Worm (Caenorhabditis elegans): Measurements from ENCODE around the gene cpz-2.

The cpz-2 gene

DNA sequence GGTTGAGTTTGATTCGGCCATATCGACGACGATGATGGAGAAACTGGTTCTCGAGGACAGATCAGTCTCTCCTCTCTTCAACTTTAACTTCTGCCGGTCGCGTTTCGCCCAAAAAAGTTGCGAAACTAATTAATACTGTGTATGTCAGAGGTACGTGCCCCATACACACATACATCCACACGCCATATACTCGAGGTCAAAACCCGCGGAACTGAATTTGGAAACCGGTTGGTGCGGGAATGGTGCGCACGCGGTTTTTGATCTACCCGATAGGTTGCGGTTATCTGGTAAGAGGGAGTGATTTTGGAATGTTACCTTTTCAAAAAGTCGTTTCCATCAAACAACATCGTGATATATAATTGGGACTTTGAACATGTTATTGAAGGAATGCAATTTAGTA, 811 bp upstream of the cpz-2 start, which contains the start of gene ifbp-1:
Gene ifbp-1, minus strand, starts transcription at position 85 of the 400 bp plus-strand sequence.
- TF ChIP-seq daf-8 (GFP tag; IDR thresholded peaks at IDR 0.05), result no peak
- peak; percentile 67 for TF ChIP-seq hlh-11 (tag; optimal IDR thresholded peaks at IDR 0.05)
- no peak for TF ChIP-seq ces-1 (GFP tag; optimal IDR thresholded peaks at IDR 0.05)
- peak; percentile 29 for TF ChIP-seq aha-1 (tag)
- 0 out of 2 replicates have a peak, but pooled peaks have one; percentile 10 for TF ChIP-seq madf-9 (GFP tag; conservative IDR thresholded peaks at IDR 0.05)
- TF ChIP-seq mdl-1 (tag; optimal IDR thresholded peaks at IDR 0.05), result peak in 1 of 2 experiments; percentile 76
- peak; percentile 43 for TF ChIP-seq dve-1 (tag; optimal IDR thresholded peaks at IDR 0.05; ENCODE audit: insufficient read depth)
- peak; percentile 22 to 34 for TF ChIP-seq lsy-2 (tag; optimal IDR thresholded peaks at IDR 0.05)
- TF ChIP-seq ztf-7 (tag; optimal IDR thresholded peaks at IDR 0.05), result no peak
- TF ChIP-seq nhr-10 (tag; optimal IDR thresholded peaks at IDR 0.05), result peak; percentile 14
- TF ChIP-seq set-16 (GFP tag; IDR thresholded peaks at IDR 0.05), result 0 out of 2 replicates have a peak, but pooled peaks have one; percentile 6
- peak; percentile 73 for TF ChIP-seq cey-2 (tag; optimal IDR thresholded peaks at IDR 0.05; ENCODE audit: borderline replicate concordance, insufficient read depth)
- TF ChIP-seq mxl-3 (GFP tag; optimal IDR thresholded peaks at IDR 0.05), result peak; percentile 85
- peak; percentile 85 for TF ChIP-seq nhr-28 (tag; optimal IDR thresholded peaks at IDR 0.05)
- peak; percentile 79 for TF ChIP-seq nhr-25 (tag; optimal IDR thresholded peaks at IDR 0.05; ENCODE audit: borderline replicate concordance, insufficient read depth)
- TF ChIP-seq hlh-30 (tag; optimal IDR thresholded peaks at IDR 0.05; ENCODE audit: insufficient read depth), result peak; percentile 74
- peak; percentile 24; the same call in 1 of the 2 replicates for TF ChIP-seq dmd-6 (GFP tag; IDR thresholded peaks at IDR 0.05)
- peak; percentile 64 for TF ChIP-seq mep-1 (tag; optimal IDR thresholded peaks at IDR 0.05)
- TF ChIP-seq zip-11 (GFP tag; IDR thresholded peaks at IDR 0.05), result no peak

DNA sequence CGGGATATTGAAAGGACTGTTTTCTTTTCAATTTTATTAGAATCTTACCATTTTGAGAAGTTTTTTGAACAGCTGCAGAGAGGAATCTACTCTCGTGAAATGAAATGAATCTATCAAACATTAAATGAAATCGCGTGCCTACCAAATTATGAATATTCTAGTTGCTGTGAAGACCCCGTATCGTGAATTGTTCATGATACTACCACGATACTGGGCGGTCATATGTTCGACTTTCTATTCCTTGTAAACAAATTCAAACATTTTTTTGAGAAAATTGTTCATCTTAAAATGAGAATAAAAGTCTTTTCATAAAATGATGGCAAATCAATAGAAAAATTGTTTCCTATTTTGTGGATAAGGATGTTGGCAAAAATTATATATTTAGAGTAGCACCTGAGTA, 4.8 kb downstream of the cpz-2 start, which contains the start of gene gcy-34:
Gene gcy-34, minus strand, starts transcription at position 101 of the 400 bp plus-strand sequence.
- TF ChIP-seq ceh-28 (tag; optimal IDR thresholded peaks at IDR 0.05) (no peak), zfp-2 (tag; optimal IDR thresholded peaks at IDR 0.05) (no peak), lin-38 (GFP tag; IDR thresholded peaks at IDR 0.05) (no peak), arid-1 (GFP tag; conservative IDR thresholded peaks at IDR 0.05) (no peak), lin-15B (tag; optimal IDR thresholded peaks at IDR 0.05) (no peak), daf-16 (GFP tag; optimal IDR thresholded peaks at IDR 0.05) (no peak), daf-16 (tag; optimal IDR thresholded peaks at IDR 0.05) (no peak), daf-8 (GFP tag; IDR thresholded peaks at IDR 0.05) (no peak), tra-1 (GFP tag; IDR thresholded peaks at IDR 0.05) (no peak), fos-1 (tag; optimal IDR thresholded peaks at IDR 0.05) (no peak), ztf-7 (tag; optimal IDR thresholded peaks at IDR 0.05) (no peak), sdz-12 (GFP tag; optimal IDR thresholded peaks at IDR 0.05) (no peak), tag-97 (GFP tag; IDR thresholded peaks at IDR 0.05) (no peak), zip-2 (tag; optimal IDR thresholded peaks at IDR 0.05) (no peak)

DNA sequence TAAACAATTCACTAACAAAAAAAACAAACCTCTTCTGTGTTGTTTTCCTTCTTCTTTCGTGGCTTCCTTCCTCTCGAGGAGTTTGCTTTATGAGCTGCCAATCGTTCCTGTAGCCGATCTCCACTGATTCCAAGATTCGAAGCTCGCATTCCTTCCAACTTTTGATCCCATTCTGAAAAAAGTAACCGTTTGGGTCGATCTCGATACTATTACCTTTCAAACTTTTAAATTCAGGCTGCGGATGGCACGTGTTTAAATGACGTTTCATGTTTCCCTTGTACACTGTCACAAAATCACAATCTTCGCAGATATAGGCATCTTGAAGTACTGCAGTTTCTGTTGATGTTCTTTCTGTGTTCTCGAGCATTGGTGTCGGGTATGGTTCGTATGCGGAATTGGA, 6.5 kb downstream of the cpz-2 start:
- TF ChIP-seq fkh-10 (GFP tag; optimal IDR thresholded peaks at IDR 0.05), result no peak
- TF ChIP-seq aha-1 (tag), result peak; percentile 94

DNA sequence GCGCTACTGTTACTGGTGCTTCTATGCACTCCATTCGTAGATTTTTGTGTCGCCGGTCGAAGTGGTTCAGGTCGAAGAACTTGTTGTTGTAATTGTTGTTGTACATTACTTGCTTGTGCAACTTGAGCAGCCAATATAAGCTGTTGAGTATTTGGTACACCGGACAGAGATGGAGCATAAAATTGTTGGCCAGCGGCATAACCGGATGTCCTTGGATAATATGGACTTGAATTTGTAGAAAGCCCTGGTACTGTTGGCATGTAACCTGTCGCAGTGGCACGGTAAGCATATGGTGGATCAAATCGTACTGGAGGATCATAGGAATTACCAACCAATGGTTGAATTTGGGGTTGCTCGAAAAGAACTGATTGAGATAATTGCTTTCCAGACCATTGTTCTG, 8.0 kb downstream of the cpz-2 start:
- TF ChIP-seq unc-62 (GFP tag; optimal IDR thresholded peaks at IDR 0.05 in 1 of 2), result peak in 1 of 2 experiments; percentile 92
- no peak for TF ChIP-seq unc-62 (tag; optimal IDR thresholded peaks at IDR 0.05)
- 0 out of 2 replicates have a peak, but pooled peaks have one; percentile 51 for TF ChIP-seq dmd-8 (GFP tag; IDR thresholded peaks at IDR 0.05)
- no peak for TF ChIP-seq lir-3 (tag; optimal IDR thresholded peaks at IDR 0.05)
- no peak for TF ChIP-seq nhr-11 (tag; optimal IDR thresholded peaks at IDR 0.05)
- no peak for TF ChIP-seq D1046.2 (GFP tag; IDR thresholded peaks at IDR 0.05)
- TF ChIP-seq zag-1 (tag; optimal IDR thresholded peaks at IDR 0.05), result no peak
- no peak for TF ChIP-seq skn-1 (tag; optimal IDR thresholded peaks at IDR 0.05)
- no peak for TF ChIP-seq snpc-4 (tag; optimal IDR thresholded peaks at IDR 0.05)
- TF ChIP-seq snpc-1.2 (GFP tag; IDR thresholded peaks at IDR 0.05), result no peak
- TF ChIP-seq lin-29 (GFP tag; IDR thresholded peaks at IDR 0.05), result no peak
- TF ChIP-seq mdl-1 (tag; optimal IDR thresholded peaks at IDR 0.05), result no peak

All from whole organism, L4 larva.